Worm (Caenorhabditis elegans): ENCODE measurements around the gene C52E4.7.

ce11 chrV:12002866-12003485 lies 8.9 kb downstream of the C52E4.7 start, which contains the start of gene cpr-9:
- TF ChIP-seq pha-4 (tag; optimal IDR thresholded peaks at IDR 0.05), result no peak
- TF ChIP-seq ama-1 (optimal IDR thresholded peaks at IDR 0.05), result no peak
